Fruit fly (Drosophila melanogaster) S2 (cell line): ENCODE measurements around the gene Tim17a1.

Source experiments
- CG8478 ChIP-seq: fragments of >200 bp; optimal IDR thresholded peaks from 2 replicates; lab custom pipeline; 2018
- CTCF ChIP-seq, 2 experiments: fragments of >200 bp; optimal IDR thresholded peaks; 2 replicates each; lab custom pipeline; 2018

DNA sequence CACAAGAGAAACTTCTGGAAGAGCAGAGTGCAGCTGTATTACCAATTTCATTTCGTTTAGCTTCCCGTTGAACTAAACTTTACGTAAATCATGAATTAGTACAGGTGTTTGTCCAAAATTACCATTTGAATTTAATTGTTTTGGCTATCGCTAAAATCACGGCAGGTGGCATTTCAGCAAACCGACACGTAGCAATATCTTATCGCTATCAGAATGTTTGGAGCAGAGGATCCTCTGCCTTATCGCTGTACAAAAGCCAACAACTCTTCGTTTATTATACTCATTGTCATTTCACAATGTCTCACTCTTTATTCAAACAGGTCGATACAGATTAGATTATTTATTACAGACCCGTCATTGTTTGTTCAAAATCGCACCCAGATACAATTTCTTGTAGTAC, 1.4 kb upstream of the Tim17a1 start:
- no peak for TF ChIP-seq CTCF (optimal IDR thresholded peaks at IDR 0.05; lab: Kevin White, UChicago)
- TF ChIP-seq CG8478 = no peak
